Worm (Caenorhabditis elegans): Measurements from ENCODE around the gene spig-4.

Gene spig-4

ce11 chrV:14350498-14350897 lies 43.8 kb upstream of the spig-4 start:
- TF ChIP-seq pros-1 (tag; optimal IDR thresholded peaks at IDR 0.05) (no peak), K02D7.2 (tag; optimal IDR thresholded peaks at IDR 0.05) (no peak), che-1 (tag; optimal IDR thresholded peaks at IDR 0.05) (no peak), dmd-4 (tag; optimal IDR thresholded peaks at IDR 0.05; ENCODE audit: borderline replicate concordance) (no peak), ceh-9 (tag; optimal IDR thresholded peaks at IDR 0.05) (no peak), K09A11.1 (tag; optimal IDR thresholded peaks at IDR 0.05; ENCODE audit: insufficient read depth) (no peak), ref-2 (tag; optimal IDR thresholded peaks at IDR 0.05) (no peak), Y22D7AL.16 (tag; optimal IDR thresholded peaks at IDR 0.05) (no peak), zip-5 (tag; optimal IDR thresholded peaks at IDR 0.05) (no peak), pha-2 (tag; optimal IDR thresholded peaks at IDR 0.05) (no peak), ceh-22 (tag; optimal IDR thresholded peaks at IDR 0.05) (no peak), elt-4 (tag; optimal IDR thresholded peaks at IDR 0.05) (no peak), nhr-232 (tag; optimal IDR thresholded peaks at IDR 0.05) (no peak), ceh-14 (tag; optimal IDR thresholded peaks at IDR 0.05) (no peak), ahr-1 (tag; optimal IDR thresholded peaks at IDR 0.05) (no peak)

DNA sequence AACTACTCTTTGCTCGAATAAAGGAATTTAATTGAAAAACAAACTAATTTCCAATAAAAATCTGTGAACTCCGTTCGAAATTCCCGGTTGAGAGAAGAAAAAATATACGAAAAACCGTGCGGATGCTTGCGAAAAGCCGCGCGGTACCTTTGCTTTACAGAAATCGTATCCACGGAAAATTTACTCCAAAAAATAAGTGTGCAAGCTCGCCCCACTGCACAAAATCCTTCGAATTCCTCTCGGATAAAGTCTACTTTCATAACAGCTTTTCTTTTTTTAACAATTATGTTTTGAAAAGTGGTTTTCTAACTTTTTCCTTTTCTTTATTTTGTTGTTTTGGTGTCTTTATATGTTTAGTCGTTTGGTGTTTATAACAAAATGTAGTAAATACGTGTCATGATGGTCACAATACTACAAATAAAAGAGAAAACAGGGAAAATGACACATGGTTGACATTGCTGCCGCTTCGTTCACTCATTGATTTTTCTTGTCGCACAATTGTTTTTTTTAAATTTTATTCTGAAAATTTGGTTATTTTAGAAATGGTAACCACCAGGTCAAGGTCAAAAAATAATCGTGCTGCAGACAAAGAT lies 40.7 kb upstream of the spig-4 start, which contains the start of gene cept-2:
TSS of gene cept-2 (plus strand) at position 533 of the 593 bp plus-strand sequence.
- TF ChIP-seq nfya-1 (tag; optimal IDR thresholded peaks at IDR 0.05) (peak; percentile 75), madf-2 (tag; optimal IDR thresholded peaks at IDR 0.05) (peak; percentile 44), ceh-34 (tag; optimal IDR thresholded peaks at IDR 0.05) (peak; percentile 61), elt-2 (tag; optimal IDR thresholded peaks at IDR 0.05) (no peak), lim-6 (tag; optimal IDR thresholded peaks at IDR 0.05) (peak; percentile 73), K09A11.1 (tag; optimal IDR thresholded peaks at IDR 0.05; ENCODE audit: insufficient read depth) (peak; percentile 21), ref-2 (tag; optimal IDR thresholded peaks at IDR 0.05) (peak; percentile 91), ceh-18 (tag; optimal IDR thresholded peaks at IDR 0.05) (peak; percentile 77), ceh-22 (tag; optimal IDR thresholded peaks at IDR 0.05) (no peak), eyg-1 (tag; optimal IDR thresholded peaks at IDR 0.05) (no peak), ceh-30 (tag; optimal IDR thresholded peaks at IDR 0.05) (no peak), ceh-2 (tag; optimal IDR thresholded peaks at IDR 0.05) (peak; percentile 55), C08G9.2 (tag; optimal IDR thresholded peaks at IDR 0.05) (peak; percentile 84), unc-42 (tag; optimal IDR thresholded peaks at IDR 0.05) (peak; percentile 83), nhr-11 (tag; optimal IDR thresholded peaks at IDR 0.05) (no peak), unc-3 (GFP tag; conservative IDR thresholded peaks at IDR 0.05) (no peak), unc-3 (tag; optimal IDR thresholded peaks at IDR 0.05) (no peak), hlh-8 (tag; optimal IDR thresholded peaks at IDR 0.05) (peak; percentile 58), tbx-2 (tag; optimal IDR thresholded peaks at IDR 0.05) (peak; percentile 87), tbx-7 (tag; optimal IDR thresholded peaks at IDR 0.05) (peak; percentile 65), pha-4 (tag; optimal IDR thresholded peaks at IDR 0.05) (no peak), odd-2 (tag; optimal IDR thresholded peaks at IDR 0.05) (no peak), rnt-1 (tag; optimal IDR thresholded peaks at IDR 0.05) (peak; percentile 84), zip-5 (tag; optimal IDR thresholded peaks at IDR 0.05) (peak; percentile 32), fkh-10 (GFP tag; optimal IDR thresholded peaks at IDR 0.05) (no peak), lin-11 (tag; optimal IDR thresholded peaks at IDR 0.05) (no peak), fax-1 (tag; optimal IDR thresholded peaks at IDR 0.05) (peak; percentile 75), ceh-14 (tag; optimal IDR thresholded peaks at IDR 0.05) (peak; percentile 76), hlh-30 (tag; optimal IDR thresholded peaks at IDR 0.05; ENCODE audit: insufficient read depth) (peak; percentile 4), dve-1 (tag; optimal IDR thresholded peaks at IDR 0.05) (peak; percentile 56), ahr-1 (tag; optimal IDR thresholded peaks at IDR 0.05) (peak; percentile 57), hlh-13 (GFP tag; optimal IDR thresholded peaks at IDR 0.05) (no peak), unc-86 (tag; optimal IDR thresholded peaks at IDR 0.05) (peak; percentile 59), pha-2 (tag; optimal IDR thresholded peaks at IDR 0.05) (no peak), ceh-24 (tag; optimal IDR thresholded peaks at IDR 0.05) (no peak), pax-1 (tag; optimal IDR thresholded peaks at IDR 0.05) (peak; percentile 75), ceh-31 (tag; optimal IDR thresholded peaks at IDR 0.05) (peak; percentile 94), F13H6.1 (tag; optimal IDR thresholded peaks at IDR 0.05) (peak; percentile 30), T23F11.4 (GFP tag; optimal IDR thresholded peaks at IDR 0.05) (no peak), che-1 (tag; optimal IDR thresholded peaks at IDR 0.05) (no peak), ceh-48 (tag; optimal IDR thresholded peaks at IDR 0.05) (no peak), hlh-6 (tag; optimal IDR thresholded peaks at IDR 0.05) (no peak), syd-9 (tag; optimal IDR thresholded peaks at IDR 0.05) (no peak)

Data from whole organism, late embryonic.